Worm (Caenorhabditis elegans) whole organism, mixed stage, embryonic: ENCODE data around the gene C25G4.2.
A peak's percentile ranks its signal among the peaks of the same experiment; 100 is the strongest.

ENCODE experiments used
- M03D4.4 ChIP-seq: sonication (generic microtip); optimal IDR thresholded peaks from 2 replicates; lab custom pipeline; 2017; ENCODE audit warnings: mild to moderate bottlenecking, missing genetic modification characterization, missing compliant biosample characterization
- bed-3 ChIP-seq: fragments of 200-800 bp; sonication (Bioruptor generic); optimal IDR thresholded peaks from 3 replicates; lab custom pipeline; 2018; ENCODE audit warnings: mild to moderate bottlenecking, missing genetic modification characterization, moderate library complexity, missing compliant biosample characterization
- blmp-1 ChIP-seq: fragments of 150-350 bp; optimal IDR thresholded peaks from 2 replicates; lab custom pipeline; 2014; ENCODE audit warnings: missing biosample characterization, missing genetic modification characterization
- ceh-43 ChIP-seq: fragments of 200-800 bp; sonication (Bioruptor generic); optimal IDR thresholded peaks from 2 replicates; lab custom pipeline; 2018; ENCODE audit warnings: mild to moderate bottlenecking, missing genetic modification characterization, moderate library complexity, missing compliant biosample characterization
- ceh-83 ChIP-seq: fragments of 200-800 bp; sonication (Bioruptor generic); optimal IDR thresholded peaks from 2 replicates; lab custom pipeline; 2018; ENCODE audit warnings: mild to moderate bottlenecking, missing genetic modification characterization, missing compliant biosample characterization
- ces-1 ChIP-seq: fragments of 150-350 bp; optimal IDR thresholded peaks from 2 replicates; lab custom pipeline; 2014; ENCODE audit warnings: missing biosample characterization, missing genetic modification reagents, missing genetic modification characterization
- cnd-1 ChIP-seq: fragments of 200-800 bp; sonication (Bioruptor generic); optimal IDR thresholded peaks from 2 replicates; lab custom pipeline; 2018; ENCODE audit warnings: mild to moderate bottlenecking, missing genetic modification characterization, missing compliant biosample characterization
- drap-1 ChIP-seq: fragments of 200-800 bp; sonication (Bioruptor generic); optimal IDR thresholded peaks from 3 replicates; lab custom pipeline; 2018; ENCODE audit warnings: mild to moderate bottlenecking, missing genetic modification characterization, missing compliant biosample characterization
- elt-1 ChIP-seq: sonication (generic microtip); optimal IDR thresholded peaks from 2 replicates; lab custom pipeline; 2017; ENCODE audit warnings: missing genetic modification characterization, mild to moderate bottlenecking, missing compliant biosample characterization, antibody characterized with exemption, moderate library complexity, borderline replicate concordance; ENCODE audit not compliant: insufficient read depth
- elt-3 ChIP-seq: fragments of 150-350 bp; optimal IDR thresholded peaks from 2 replicates; lab custom pipeline; 2014; ENCODE audit warnings: missing biosample characterization, missing genetic modification characterization
- ham-2 ChIP-seq: fragments of 200-800 bp; sonication (Bioruptor generic); optimal IDR thresholded peaks from 2 replicates; lab custom pipeline; 2018; ENCODE audit warnings: mild to moderate bottlenecking, missing genetic modification characterization, missing compliant biosample characterization
- hlh-1 ChIP-seq: fragments of 150-350 bp; optimal IDR thresholded peaks from 2 replicates; lab custom pipeline; 2014; ENCODE audit warnings: missing biosample characterization, missing genetic modification reagents, missing genetic modification characterization
- lin-32 ChIP-seq: fragments of 200-800 bp; sonication (Bioruptor generic); optimal IDR thresholded peaks from 2 replicates; lab custom pipeline; 2018; ENCODE audit warnings: mild to moderate bottlenecking, missing genetic modification characterization, missing compliant biosample characterization
- lsy-2 ChIP-seq: fragments of 150-350 bp; optimal IDR thresholded peaks from 2 replicates; lab custom pipeline; 2014; ENCODE audit warnings: missing biosample characterization, missing genetic modification characterization
- mep-1 ChIP-seq: fragments of 150-350 bp; optimal IDR thresholded peaks from 2 replicates; lab custom pipeline; 2017; ENCODE audit warnings: missing biosample characterization, missing genetic modification reagents, missing genetic modification characterization, inconsistent platforms
- mls-2 ChIP-seq: sonication (generic microtip); optimal IDR thresholded peaks from 2 replicates; lab custom pipeline; 2016; ENCODE audit warnings: mild to moderate bottlenecking, missing genetic modification characterization, moderate library complexity, missing compliant biosample characterization
- nhr-12 ChIP-seq: fragments of 150-350 bp; optimal IDR thresholded peaks from 2 replicates; lab custom pipeline; 2014; ENCODE audit warnings: missing biosample characterization, missing genetic modification characterization
- nhr-237 ChIP-seq: fragments of 150-350 bp; optimal IDR thresholded peaks from 2 replicates; lab custom pipeline; 2014; ENCODE audit warnings: missing biosample characterization, missing genetic modification characterization
- nhr-28 ChIP-seq: fragments of 150-350 bp; optimal IDR thresholded peaks from 2 replicates; lab custom pipeline; 2014; ENCODE audit warnings: missing biosample characterization, missing genetic modification characterization
- nhr-76 ChIP-seq: sonication (generic microtip); optimal IDR thresholded peaks from 2 replicates; lab custom pipeline; 2017; ENCODE audit warnings: missing biosample characterization, missing genetic modification characterization
- pha-4 ChIP-seq: fragments of 150-350 bp; optimal IDR thresholded peaks from 2 replicates; lab custom pipeline; 2018; ENCODE audit warnings: missing biosample characterization, missing genetic modification reagents, missing genetic modification characterization
- sem-2 ChIP-seq: fragments of 200-800 bp; sonication (Bioruptor generic); optimal IDR thresholded peaks from 2 replicates; lab custom pipeline; 2018; ENCODE audit warnings: mild to moderate bottlenecking, missing genetic modification characterization, missing compliant biosample characterization
- snpc-4 ChIP-seq: fragments of 150-350 bp; optimal IDR thresholded peaks from 2 replicates; lab custom pipeline; 2014; ENCODE audit warnings: missing biosample characterization, missing genetic modification characterization
- sptf-1 ChIP-seq: sonication (generic microtip); optimal IDR thresholded peaks from 2 replicates; lab custom pipeline; 2017; ENCODE audit warnings: mild to moderate bottlenecking, missing genetic modification characterization, moderate library complexity, missing compliant biosample characterization
- tbx-8 ChIP-seq: fragments of 200-800 bp; sonication (Bioruptor generic); optimal IDR thresholded peaks from 2 replicates; lab custom pipeline; 2018; ENCODE audit warnings: mild to moderate bottlenecking, missing genetic modification characterization, moderate library complexity, missing compliant biosample characterization
- unc-120 ChIP-seq: sonication (generic microtip); optimal IDR thresholded peaks from 2 replicates; lab custom pipeline; 2017; ENCODE audit warnings: missing genetic modification characterization, missing compliant biosample characterization; ENCODE audit not compliant: poor library complexity, severe bottlenecking
- unc-62 ChIP-seq: fragments of 150-350 bp; optimal IDR thresholded peaks from 2 replicates; lab custom pipeline; 2014; ENCODE audit warnings: missing biosample characterization, missing genetic modification reagents, missing genetic modification characterization
- zip-8 ChIP-seq: fragments of 150-350 bp; optimal IDR thresholded peaks from 2 replicates; lab custom pipeline; 2014; ENCODE audit warnings: missing biosample characterization, missing genetic modification characterization
- ztf-11 ChIP-seq: fragments of 150-350 bp; optimal IDR thresholded peaks from 2 replicates; lab custom pipeline; 2014; ENCODE audit warnings: missing biosample characterization, missing genetic modification characterization

C25G4.2 gene

ce11 chrIV:12416629-12417404 lies 27.0 kb downstream of the C25G4.2 start:
- TF ChIP-seq nhr-28 (no peak), sptf-1 (peak; percentile 52), ceh-43 (no peak), ceh-83 (GFP tag; lab: Kevin White, UChicago) (peak; percentile 34), drap-1 (GFP tag; lab: Kevin White, UChicago) (no peak), cnd-1 (tag; lab: Kevin White, UChicago) (peak; percentile 35), nhr-12 (tag; lab: Kevin White, UChicago) (no peak), ces-1 (GFP tag; lab: Kevin White, UChicago) (no peak), elt-1 (tag; lab: Kevin White, UChicago) (no peak), lin-32 (GFP tag; lab: Kevin White, UChicago) (peak; percentile 63), unc-120 (tag; lab: Kevin White, UChicago) (no peak), hlh-1 (tag; lab: Kevin White, UChicago) (no peak), M03D4.4 (peak; percentile 32), mls-2 (no peak), ham-2 (GFP tag; lab: Kevin White, UChicago) (peak; percentile 48), pha-4 (tag; lab: Kevin White, UChicago) (no peak)

ce11 chrIV:12414601-12415000 lies 29.2 kb downstream of the C25G4.2 start:
- no peak for TF ChIP-seq ces-1 (GFP tag; lab: Kevin White, UChicago)
- TF ChIP-seq bed-3 (GFP tag; lab: Kevin White, UChicago) = no peak
- no peak for TF ChIP-seq elt-3
- TF ChIP-seq tbx-8 (GFP tag; lab: Kevin White, UChicago) = no peak
- no peak for TF ChIP-seq nhr-76
- TF ChIP-seq ceh-43 = no peak
- TF ChIP-seq pha-4 (tag; lab: Kevin White, UChicago) = no peak
- no peak for TF ChIP-seq lin-32 (GFP tag; lab: Kevin White, UChicago)

ce11 chrIV:12410167-12410566 lies 33.7 kb downstream of the C25G4.2 start, which contains the start of gene acl-13:
Gene acl-13 (plus strand): TSS chrIV:12410467.
- TF ChIP-seq zip-8 (tag; lab: Kevin White, UChicago) = no peak
- TF ChIP-seq lin-32 (GFP tag; lab: Kevin White, UChicago) = no peak
- TF ChIP-seq ztf-11 (tag; lab: Kevin White, UChicago) = no peak
- TF ChIP-seq ceh-43 = no peak
- TF ChIP-seq bed-3 (GFP tag; lab: Kevin White, UChicago) = no peak
- TF ChIP-seq nhr-28 = no peak
- no peak for TF ChIP-seq nhr-76
- TF ChIP-seq unc-62 (GFP tag; lab: Kevin White, UChicago) = no peak
- TF ChIP-seq ceh-83 (GFP tag; lab: Kevin White, UChicago) = no peak
- no peak for TF ChIP-seq pha-4 (tag; lab: Kevin White, UChicago)
- TF ChIP-seq sem-2 (GFP tag; lab: Kevin White, UChicago) = no peak
- no peak for TF ChIP-seq snpc-4
- TF ChIP-seq drap-1 (GFP tag; lab: Kevin White, UChicago) = no peak
- TF ChIP-seq mep-1 (tag; lab: Kevin White, UChicago) = no peak
- no peak for TF ChIP-seq blmp-1 (tag; lab: Kevin White, UChicago)
- no peak for TF ChIP-seq M03D4.4
- no peak for TF ChIP-seq nhr-237
- no peak for TF ChIP-seq hlh-1 (tag; lab: Kevin White, UChicago)

- TF ChIP-seq zip-8 (tag; lab: Kevin White, UChicago) (no peak), tbx-8 (GFP tag; lab: Kevin White, UChicago) (no peak), sptf-1 (no peak), ztf-11 (tag; lab: Kevin White, UChicago) (no peak), lsy-2 (tag; lab: Kevin White, UChicago) (no peak), ceh-43 (no peak), ham-2 (GFP tag; lab: Kevin White, UChicago) (no peak), nhr-12 (tag; lab: Kevin White, UChicago) (no peak), cnd-1 (tag; lab: Kevin White, UChicago) (no peak), elt-1 (tag; lab: Kevin White, UChicago) (no peak), mep-1 (tag; lab: Kevin White, UChicago) (no peak)
- TF ChIP-seq, all 35 proteins: peak for 0
These were observed 35.2 kb downstream of the C25G4.2 start, which contains the start of gene dsb-1 for ce11 chrIV:12408625-12409024. Gene dsb-1 (plus strand): TSS chrIV:12408925.
